Worm (Caenorhabditis elegans) whole organism, midembryonic: ENCODE measurements around the gene ubh-4.

ENCODE experiments used
- T22C8.4 ChIP-seq: fragments of 200-800 bp; sonication (Bioruptor generic); IDR thresholded peaks from 2 replicates; pipeline ENCODE4 v1.3.6; 2022; ENCODE audit warnings: missing genetic modification characterization, missing compliant biosample characterization
- cog-1 ChIP-seq: sonication (generic microtip); optimal IDR thresholded peaks from 2 replicates; lab custom pipeline; 2016; ENCODE audit warnings: missing genetic modification characterization, missing compliant biosample characterization
- flt-1 ChIP-seq: fragments of 200-800 bp; sonication (Bioruptor generic); IDR thresholded peaks from 2 replicates; pipeline ENCODE4 v1.3.6; 2022; ENCODE audit warnings: missing genetic modification characterization, missing compliant biosample characterization
- klf-2 ChIP-seq: fragments of 200-800 bp; sonication (Bioruptor generic); conservative IDR thresholded peaks from 2 replicates; pipeline ENCODE4 v1.3.6; 2022; ENCODE audit warnings: missing genetic modification reagents, missing genetic modification characterization, missing compliant biosample characterization
- med-1 ChIP-seq: sonication (generic microtip); optimal IDR thresholded peaks from 2 replicates; lab custom pipeline; 2017; ENCODE audit warnings: missing genetic modification characterization, mild to moderate bottlenecking, missing compliant biosample characterization, antibody characterized with exemption, missing genetic modification reagents; ENCODE audit not compliant: insufficient read depth
- ref-1 ChIP-seq: fragments of 200-800 bp; sonication (Bioruptor generic); conservative IDR thresholded peaks from 2 replicates; pipeline ENCODE4 v1.3.6; 2022; ENCODE audit warnings: missing genetic modification reagents, missing genetic modification characterization, missing compliant biosample characterization
- tab-1 ChIP-seq: fragments of 200-800 bp; sonication (Bioruptor generic); IDR thresholded peaks from 2 replicates; pipeline ENCODE4 v1.3.6; 2022; ENCODE audit warnings: missing genetic modification characterization, missing compliant biosample characterization
- ztf-23 ChIP-seq: fragments of 200-800 bp; sonication (Bioruptor generic); IDR thresholded peaks from 2 replicates; pipeline ENCODE4 v1.3.6; 2022; ENCODE audit warnings: missing genetic modification reagents, missing genetic modification characterization, missing compliant biosample characterization
- ztf-29 ChIP-seq: fragments of 200-800 bp; sonication (Bioruptor generic); IDR thresholded peaks from 2 replicates; pipeline ENCODE4 v1.3.6; 2022; ENCODE audit warnings: missing genetic modification reagents, missing genetic modification characterization, missing compliant biosample characterization

The ubh-4 gene

DNA sequence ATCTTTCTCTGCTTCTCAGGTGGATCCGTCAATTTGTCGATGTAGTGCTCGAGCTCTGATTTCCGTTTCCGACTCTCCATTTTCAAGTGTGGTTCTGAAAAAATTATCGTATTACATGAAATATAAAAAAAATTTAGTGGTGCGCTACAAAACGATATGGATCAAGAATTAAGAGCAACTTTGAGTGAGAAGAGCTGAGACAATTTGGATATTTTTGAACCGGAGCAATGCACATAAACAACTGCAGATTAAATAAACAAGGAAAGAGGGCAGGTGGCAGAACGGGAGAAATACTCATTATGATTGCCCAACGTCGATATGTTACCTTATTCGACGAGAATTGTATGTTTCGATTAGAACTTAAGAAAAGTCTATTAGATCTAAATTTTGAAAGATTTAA, 11.7 kb downstream of the ubh-4 start, which contains the start of gene swsn-7:
TSS of gene swsn-7 (minus strand) at position 101 of the 400 bp plus-strand sequence.
- TF ChIP-seq klf-2 (GFP tag; lab: Robert Waterston, UW) = no peak
- no peak for TF ChIP-seq tab-1 (GFP tag; lab: Robert Waterston, UW)
- TF ChIP-seq flt-1 (GFP tag; lab: Robert Waterston, UW) = no peak
- TF ChIP-seq ztf-23 = no peak
- no peak for TF ChIP-seq cog-1 (tag; lab: Kevin White, UChicago)
- TF ChIP-seq ztf-29 (GFP tag; lab: Robert Waterston, UW) = no peak
- TF ChIP-seq ref-1 = no peak
- no peak for TF ChIP-seq med-1 (GFP tag; lab: Kevin White, UChicago)
- TF ChIP-seq T22C8.4 = no peak

DNA sequence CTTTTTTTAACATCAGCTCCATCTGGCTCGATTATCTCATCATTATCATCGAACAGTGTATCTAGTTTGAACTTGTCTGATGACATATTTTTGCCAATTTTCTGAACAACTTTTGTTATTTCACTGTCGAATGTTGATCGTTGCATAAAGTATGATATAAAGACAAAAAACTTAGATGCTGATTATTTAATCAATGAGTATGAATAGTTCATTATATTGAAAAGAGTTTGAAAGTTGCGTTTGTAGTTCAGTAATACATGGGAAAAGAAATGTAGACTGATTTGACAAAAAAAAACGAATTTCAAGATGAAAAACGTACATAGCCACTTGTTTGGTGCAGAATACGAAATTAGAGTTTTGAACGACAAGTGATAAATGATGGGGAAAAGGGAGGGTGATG, 16.9 kb downstream of the ubh-4 start, which contains the start of gene hda-2:
TSS of gene hda-2 (minus strand) at position 101 of the 400 bp plus-strand sequence.
- TF ChIP-seq tab-1 (GFP tag; lab: Robert Waterston, UW) = no peak

DNA sequence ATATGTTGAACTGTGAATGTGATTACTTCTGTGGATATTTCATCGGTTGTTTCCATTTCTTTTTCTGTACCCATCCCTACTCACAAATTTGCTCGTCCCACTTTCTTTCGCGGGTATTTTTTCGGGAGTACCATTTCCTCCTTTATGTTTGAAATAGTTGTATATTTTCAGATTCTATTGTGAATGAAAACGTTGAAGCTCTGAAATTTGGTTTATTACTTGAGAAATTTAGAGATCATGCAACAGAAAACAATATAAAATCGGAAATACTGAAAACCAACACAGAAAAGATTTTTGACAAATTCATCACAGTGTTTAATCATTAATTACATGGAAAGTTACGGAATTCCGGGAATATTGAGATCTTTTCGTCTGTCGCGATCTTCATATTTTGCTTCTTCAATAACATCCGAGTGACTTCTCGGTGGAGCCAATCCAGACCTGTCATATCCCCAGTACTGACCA, 18.8 kb downstream of the ubh-4 start:
- no peak for TF ChIP-seq ztf-23
- TF ChIP-seq ztf-29 (GFP tag; lab: Robert Waterston, UW) = no peak
- no peak for TF ChIP-seq flt-1 (GFP tag; lab: Robert Waterston, UW)
- no peak for TF ChIP-seq med-1 (GFP tag; lab: Kevin White, UChicago)
- no peak for TF ChIP-seq tab-1 (GFP tag; lab: Robert Waterston, UW)
- no peak for TF ChIP-seq cog-1 (tag; lab: Kevin White, UChicago)
- TF ChIP-seq ref-1 = no peak
- TF ChIP-seq T22C8.4 = no peak
- TF ChIP-seq klf-2 (GFP tag; lab: Robert Waterston, UW) = no peak

DNA sequence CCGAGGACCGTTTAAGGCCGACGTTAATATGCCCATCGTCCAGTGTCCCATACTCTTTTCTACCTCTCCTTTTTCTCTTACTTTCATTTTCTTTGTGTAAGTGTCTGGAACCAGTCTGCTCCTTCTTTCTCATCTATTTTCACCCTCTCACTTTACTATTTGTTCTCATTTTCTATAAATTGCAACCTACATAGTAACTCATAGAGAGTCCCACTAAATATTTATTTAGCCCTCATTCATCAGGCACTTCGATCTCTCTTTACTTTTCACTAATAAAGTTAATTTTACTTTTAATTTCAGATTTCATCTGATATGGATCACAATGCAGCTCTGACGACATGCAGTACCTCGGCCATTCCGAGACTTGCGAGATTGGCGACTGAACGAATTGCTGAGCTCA, 22.0 kb downstream of the ubh-4 start, which contains the start of gene zyg-11:
TSS of gene zyg-11 (plus strand) at position 301 of the 400 bp plus-strand sequence.
- TF ChIP-seq cog-1 (tag; lab: Kevin White, UChicago) (no peak), ref-1 (no peak), klf-2 (GFP tag; lab: Robert Waterston, UW) (no peak), med-1 (GFP tag; lab: Kevin White, UChicago) (no peak), ztf-23 (no peak), T22C8.4 (no peak), tab-1 (GFP tag; lab: Robert Waterston, UW) (no peak), ztf-29 (GFP tag; lab: Robert Waterston, UW) (no peak), flt-1 (GFP tag; lab: Robert Waterston, UW) (no peak)

DNA sequence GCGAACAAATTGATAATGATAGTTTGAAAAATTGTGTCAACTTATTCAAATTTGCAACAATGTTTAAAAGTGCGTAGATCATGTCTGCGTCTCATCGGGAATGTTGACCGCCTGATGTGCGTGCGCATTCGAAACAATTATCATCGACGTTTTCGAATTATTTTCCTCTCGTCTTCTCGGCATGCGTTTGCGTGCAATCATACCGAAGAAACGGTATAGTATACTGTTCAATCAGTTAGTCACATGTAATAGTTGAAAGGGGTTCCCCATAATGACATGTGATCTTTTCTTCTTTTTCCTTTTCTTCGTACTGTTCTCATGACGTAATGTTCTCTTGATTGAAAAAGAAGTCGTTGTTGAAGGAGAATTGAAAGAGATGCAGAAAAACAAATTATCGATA, 22.6 kb downstream of the ubh-4 start:
- TF ChIP-seq tab-1 (GFP tag; lab: Robert Waterston, UW) = no peak
- TF ChIP-seq ztf-23 = no peak
- TF ChIP-seq cog-1 (tag; lab: Kevin White, UChicago) = no peak
- TF ChIP-seq med-1 (GFP tag; lab: Kevin White, UChicago) = no peak
- TF ChIP-seq ref-1 = no peak
- TF ChIP-seq T22C8.4 = no peak
- no peak for TF ChIP-seq ztf-29 (GFP tag; lab: Robert Waterston, UW)
- no peak for TF ChIP-seq klf-2 (GFP tag; lab: Robert Waterston, UW)
- TF ChIP-seq flt-1 (GFP tag; lab: Robert Waterston, UW) = no peak

DNA sequence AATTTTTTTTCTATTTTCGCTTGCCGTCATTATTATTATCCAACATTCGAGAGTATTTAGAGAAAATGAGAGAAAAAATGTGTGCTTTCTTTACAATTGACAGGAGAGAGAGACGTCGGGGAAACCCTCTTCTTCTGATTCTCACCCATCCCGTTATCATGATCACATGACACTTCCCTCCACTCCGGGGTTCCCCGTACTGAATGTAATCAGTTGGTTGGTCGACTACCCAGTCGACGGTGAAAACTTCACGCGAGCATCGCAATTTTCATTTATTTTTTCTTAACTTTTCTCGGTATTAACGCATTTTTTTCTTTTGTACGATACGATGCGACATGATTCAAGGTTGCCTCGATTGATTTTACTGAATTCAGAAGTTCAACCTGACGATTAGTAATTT, 23.2 kb downstream of the ubh-4 start:
- TF ChIP-seq flt-1 (GFP tag; lab: Robert Waterston, UW) = no peak
- TF ChIP-seq ref-1 = no peak
- no peak for TF ChIP-seq T22C8.4
- no peak for TF ChIP-seq ztf-29 (GFP tag; lab: Robert Waterston, UW)
- TF ChIP-seq med-1 (GFP tag; lab: Kevin White, UChicago) = no peak
- no peak for TF ChIP-seq klf-2 (GFP tag; lab: Robert Waterston, UW)
- TF ChIP-seq cog-1 (tag; lab: Kevin White, UChicago) = no peak
- TF ChIP-seq tab-1 (GFP tag; lab: Robert Waterston, UW) = no peak
- no peak for TF ChIP-seq ztf-23

DNA sequence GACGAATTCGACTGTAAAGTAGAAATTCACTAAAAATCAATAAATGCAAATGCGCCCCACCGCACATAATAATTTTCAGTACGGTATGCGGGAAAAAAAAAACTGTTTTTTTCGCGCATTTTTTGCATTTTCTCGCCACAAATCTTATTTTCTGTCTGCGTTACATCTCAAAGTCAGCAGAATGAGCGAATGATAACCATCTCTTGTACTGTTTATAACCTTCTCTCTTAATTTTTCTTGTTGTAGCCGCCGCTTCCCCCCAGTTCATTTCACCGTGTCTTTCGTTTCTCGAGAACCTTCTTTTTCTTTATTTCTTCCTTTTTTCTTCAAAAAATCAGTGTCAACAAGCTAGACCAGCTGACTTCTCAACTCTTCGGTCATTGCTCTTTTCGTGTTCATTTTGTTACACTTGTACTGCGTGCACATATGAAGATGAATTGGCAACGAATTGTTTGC, 23.9 kb downstream of the ubh-4 start:
- TF ChIP-seq flt-1 (GFP tag; lab: Robert Waterston, UW) (no peak), T22C8.4 (0 out of 2 replicates have a peak, but pooled peaks have one; percentile 13)

DNA sequence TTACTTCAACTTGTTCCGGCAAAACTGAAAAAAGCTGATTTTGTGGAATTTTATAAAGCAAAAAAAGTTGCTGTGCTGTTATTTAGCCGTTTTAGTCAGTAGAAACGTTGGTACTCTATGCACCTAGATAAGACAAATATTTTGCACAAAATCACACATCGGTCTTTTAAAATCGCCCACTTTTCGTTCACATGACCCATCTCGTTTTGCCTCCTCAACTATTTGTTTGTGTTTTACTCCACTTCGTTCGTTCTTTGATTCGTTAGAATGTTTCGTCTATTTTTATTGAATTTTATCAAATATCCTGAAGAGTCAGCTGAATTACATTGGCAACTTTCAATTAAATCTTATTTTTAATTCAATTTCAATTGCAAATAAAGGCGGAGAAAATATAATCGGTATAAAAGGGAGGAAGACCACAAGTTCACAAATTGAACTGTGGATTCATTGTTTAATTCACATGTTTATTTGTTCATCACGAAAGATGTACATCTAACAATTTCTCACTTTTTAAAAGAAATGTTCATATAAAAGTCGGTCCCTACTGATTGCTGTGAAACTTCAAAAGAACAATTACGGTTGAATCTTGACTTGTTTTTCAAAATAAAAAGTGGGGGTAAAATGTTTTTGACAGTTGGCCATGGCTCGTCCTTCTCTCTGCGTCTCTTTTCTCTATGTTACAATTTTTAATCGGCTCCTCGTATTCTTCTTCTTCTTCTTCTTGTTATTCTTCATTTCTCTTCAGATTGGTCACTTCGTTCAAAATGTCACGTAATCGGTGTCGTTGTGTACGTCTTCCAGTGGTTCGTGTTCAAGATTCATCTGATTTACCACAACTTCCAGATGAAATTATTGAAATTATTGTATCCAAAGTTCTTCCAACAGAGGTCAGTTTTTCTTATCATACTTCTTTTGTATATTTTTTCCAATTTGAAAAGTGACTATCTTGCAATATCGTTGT, 27.0 kb downstream of the ubh-4 start, which contains the start of gene DH11.2:
TSS of gene DH11.2 (plus strand) at position 746 of the 961 bp plus-strand sequence.
- no peak for TF ChIP-seq ztf-29 (GFP tag; lab: Robert Waterston, UW)
- no peak for TF ChIP-seq med-1 (GFP tag; lab: Kevin White, UChicago)
- no peak for TF ChIP-seq cog-1 (tag; lab: Kevin White, UChicago)
- TF ChIP-seq ref-1 = no peak
- no peak for TF ChIP-seq tab-1 (GFP tag; lab: Robert Waterston, UW)
- TF ChIP-seq klf-2 (GFP tag; lab: Robert Waterston, UW) = no peak
- TF ChIP-seq T22C8.4 = no peak
- TF ChIP-seq ztf-23 = no peak

DNA sequence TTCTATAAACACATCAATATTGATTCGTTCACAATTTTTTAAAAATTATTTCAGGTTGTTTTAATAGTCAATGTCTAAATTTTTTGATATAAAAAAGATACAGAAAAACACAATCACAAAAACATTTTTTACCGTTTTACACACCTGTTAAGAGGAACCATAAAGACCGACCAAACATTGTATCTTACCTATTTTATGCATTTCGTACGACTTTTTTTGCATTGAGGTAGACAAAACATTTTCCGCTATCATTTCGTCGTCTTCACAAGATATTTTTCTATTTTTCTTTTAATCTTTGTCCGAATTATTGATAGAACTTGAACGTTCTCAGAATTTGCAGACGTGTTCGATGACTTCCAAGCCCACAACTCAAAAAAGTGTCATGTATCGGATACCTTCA, 31.1 kb downstream of the ubh-4 start, which contains the start of gene glna-2:
TSS of gene glna-2 (plus strand) at position 301 of the 400 bp plus-strand sequence.
- TF ChIP-seq cog-1 (tag; lab: Kevin White, UChicago) (no peak), ztf-23 (no peak), flt-1 (GFP tag; lab: Robert Waterston, UW) (no peak), ref-1 (no peak), ztf-29 (GFP tag; lab: Robert Waterston, UW) (no peak), med-1 (GFP tag; lab: Kevin White, UChicago) (no peak), klf-2 (GFP tag; lab: Robert Waterston, UW) (no peak), T22C8.4 (no peak), tab-1 (GFP tag; lab: Robert Waterston, UW) (no peak)
